Worm (Caenorhabditis elegans) whole organism, L4/young adult: Measurements from ENCODE around the gene str-73.

Experiments
- W03F9.2 ChIP-seq: fragments of 150-350 bp; optimal IDR thresholded peaks from 2 replicates; lab custom pipeline; 2014; ENCODE audit warnings: missing biosample characterization, missing genetic modification characterization
- dao-5 ChIP-seq: sonication (generic microtip); optimal IDR thresholded peaks from 2 replicates; lab custom pipeline; 2016; ENCODE audit warnings: missing genotype, missing genetic modification characterization, moderate library complexity, missing compliant biosample characterization
- him-1 ChIP-seq: sonication (generic microtip); optimal IDR thresholded peaks from 2 replicates; lab custom pipeline; 2016; ENCODE audit warnings: missing genotype, missing genetic modification reagents, missing genetic modification characterization, missing compliant biosample characterization

DNA sequence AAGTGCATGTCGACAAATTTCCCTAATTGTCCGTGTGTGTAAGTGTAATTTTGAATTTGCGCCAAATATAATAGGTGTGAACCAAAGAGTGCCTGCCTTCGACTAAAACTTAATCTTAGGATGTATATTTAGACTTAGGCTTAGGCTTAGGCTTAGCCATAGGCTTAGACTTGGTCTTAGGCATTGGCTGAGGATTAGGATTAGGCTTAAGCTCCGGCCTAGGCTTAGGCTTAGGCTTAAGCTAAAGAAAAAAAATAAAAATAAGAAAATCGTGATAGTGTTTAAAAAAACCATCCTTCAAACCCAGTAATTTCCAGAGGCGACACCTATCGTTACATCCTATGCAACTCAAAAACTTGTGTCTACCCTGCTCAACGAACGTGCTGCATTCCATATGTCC, 16.2 kb downstream of the str-73 start:
- TF ChIP-seq him-1 (tag; lab: Kevin White, UChicago) (no peak), W03F9.2 (tag; lab: Kevin White, UChicago) (no peak), dao-5 (no peak)
